Worm (Caenorhabditis elegans): ENCODE results near the gene B0035.18.
A peak's percentile ranks its signal among the peaks of the same experiment; 100 is the strongest.

The B0035.18 gene

DNA sequence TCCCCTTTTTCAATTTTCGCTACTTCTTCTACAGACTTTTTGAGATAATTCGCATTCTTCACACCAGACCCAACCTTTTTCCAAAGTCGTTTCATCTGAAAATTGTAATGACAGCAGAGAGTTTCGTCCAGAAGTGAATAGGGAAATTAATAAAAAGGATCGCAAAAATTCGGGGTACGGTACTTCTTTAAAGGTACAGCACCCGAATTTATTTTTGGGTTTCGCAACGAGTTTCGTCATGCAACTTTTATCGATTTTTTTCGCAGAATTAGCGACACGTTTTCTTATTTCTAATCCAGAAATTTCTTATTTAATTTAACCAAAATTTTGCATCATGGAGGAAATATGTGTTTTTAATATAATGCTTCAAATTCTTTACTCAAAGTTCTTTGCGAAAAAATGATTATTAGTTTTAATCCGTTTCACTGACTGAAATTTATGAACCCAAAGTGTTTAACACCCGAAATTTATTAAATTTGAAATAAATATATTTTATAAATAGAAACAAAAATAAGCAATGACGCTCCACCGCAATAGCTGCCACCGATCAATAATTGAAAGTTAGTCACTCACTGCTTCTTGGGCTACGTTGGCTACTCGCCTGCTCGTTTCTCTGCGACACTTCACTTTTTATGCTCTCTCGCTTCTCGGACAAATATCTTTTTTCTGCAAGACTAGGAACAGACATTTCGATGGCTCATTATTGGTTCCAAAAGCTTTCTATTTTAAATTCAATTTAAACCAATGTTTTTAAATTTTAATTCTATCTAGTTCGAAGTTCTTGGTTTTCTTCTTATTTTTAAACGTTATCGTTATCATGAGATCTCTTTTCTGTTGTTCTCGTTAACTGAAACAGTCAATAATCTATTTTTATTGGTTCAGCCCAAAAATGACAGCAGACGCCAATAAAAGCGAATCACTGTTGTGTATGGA lies 21.7 kb upstream of the B0035.18 start, which contains the start of the genes B0035.15 and dnj-1 (continued):
- TF ChIP-seq ceh-88 (GFP tag; IDR thresholded peaks at IDR 0.05) (no peak), snpc-4 (tag; optimal IDR thresholded peaks at IDR 0.05) (peak; percentile 23), nhr-19 (GFP tag; conservative IDR thresholded peaks at IDR 0.05) (no peak), nhr-20 (tag; optimal IDR thresholded peaks at IDR 0.05) (no peak), fkh-8 (tag; optimal IDR thresholded peaks at IDR 0.05) (no peak), egl-13 (tag; optimal IDR thresholded peaks at IDR 0.05) (no peak), ztf-11 (tag; optimal IDR thresholded peaks at IDR 0.05) (no peak), lin-35 (GFP tag; optimal IDR thresholded peaks at IDR 0.05) (peak; percentile 21 to 23), skn-1 (tag; optimal IDR thresholded peaks at IDR 0.05) (no peak), nhr-85 (tag) (no peak), tlp-1 (tag; optimal IDR thresholded peaks at IDR 0.05) (no peak), snu-23 (GFP tag; optimal IDR thresholded peaks at IDR 0.05) (peak; percentile 30), hlh-17 (GFP tag; optimal IDR thresholded peaks at IDR 0.05; ENCODE audit: borderline replicate concordance) (no peak), sox-4 (tag; optimal IDR thresholded peaks at IDR 0.05) (no peak), swsn-7 (tag; optimal IDR thresholded peaks at IDR 0.05) (no peak), lin-15B (tag; optimal IDR thresholded peaks at IDR 0.05) (peak; percentile 26), nhr-76 (tag; optimal IDR thresholded peaks at IDR 0.05) (no peak), xbp-1 (tag; optimal IDR thresholded peaks at IDR 0.05) (peak; percentile 61), fkh-4 (tag; optimal IDR thresholded peaks at IDR 0.05; ENCODE audit: borderline replicate concordance) (no peak), efl-1 (optimal IDR thresholded peaks at IDR 0.05) (peak; percentile 17 to 30), efl-1 (GFP tag; optimal IDR thresholded peaks at IDR 0.05 in 1 of 2) (peak; percentile 35 to 47), fos-1 (tag; optimal IDR thresholded peaks at IDR 0.05) (no peak), blmp-1 (tag; optimal IDR thresholded peaks at IDR 0.05) (peak; percentile 89), elt-3 (tag; optimal IDR thresholded peaks at IDR 0.05) (no peak), C04F5.9 (tag; optimal IDR thresholded peaks at IDR 0.05) (no peak), alr-1 (tag; optimal IDR thresholded peaks at IDR 0.05; ENCODE audit: borderline replicate concordance) (no peak), nhr-11 (tag; optimal IDR thresholded peaks at IDR 0.05) (no peak), ceh-82 (tag; optimal IDR thresholded peaks at IDR 0.05) (peak in 2 of 3 experiments; percentile 19 to 39), Y116A8C.19 (tag; optimal IDR thresholded peaks at IDR 0.05; ENCODE audit: borderline replicate concordance) (no peak), nhr-28 (tag; optimal IDR thresholded peaks at IDR 0.05) (no peak), nhr-237 (tag; optimal IDR thresholded peaks at IDR 0.05) (no peak), ama-1 (optimal IDR thresholded peaks at IDR 0.05) (no peak), dsc-1 (tag; optimal IDR thresholded peaks at IDR 0.05) (peak; percentile 60), nhr-71 (tag; optimal IDR thresholded peaks at IDR 0.05) (peak; percentile 50)

- TF ChIP-seq efl-1 (optimal IDR thresholded peaks at IDR 0.05), result no peak
- peak in 1 of 2 experiments; percentile 67 for TF ChIP-seq efl-1 (GFP tag; optimal IDR thresholded peaks at IDR 0.05 in 1 of 2)
- TF ChIP-seq vab-15 (tag; optimal IDR thresholded peaks at IDR 0.05), result no peak
- peak; percentile 55 for TF ChIP-seq dsc-1 (tag; optimal IDR thresholded peaks at IDR 0.05)
Measured at ce11 chrIV:11304970-11305369, 15.1 kb upstream of the B0035.18 start.

ce11 chrIV:11306548-11306947 lies 13.6 kb upstream of the B0035.18 start, which contains the start of gene B0035.13:
TSS of gene B0035.13 (minus strand) at chrIV:11306720.
- TF ChIP-seq ztf-4 (tag; optimal IDR thresholded peaks at IDR 0.05) (no peak), efl-1 (optimal IDR thresholded peaks at IDR 0.05) (no peak), efl-1 (GFP tag; optimal IDR thresholded peaks at IDR 0.05 in 1 of 2) (peak in 1 of 2 experiments; percentile 19), elt-2 (tag; optimal IDR thresholded peaks at IDR 0.05) (peak; percentile 42)
